Worm (Caenorhabditis elegans) whole organism, midembryonic: ENCODE results near the gene cyp-29A3.

ENCODE experiments used
- T22C8.4 ChIP-seq: fragments of 200-800 bp; sonication (Bioruptor generic); IDR thresholded peaks from 2 replicates; pipeline ENCODE4 v1.3.6; 2022; ENCODE audit warnings: missing genetic modification characterization, missing compliant biosample characterization
- cog-1 ChIP-seq: sonication (generic microtip); optimal IDR thresholded peaks from 2 replicates; lab custom pipeline; 2016; ENCODE audit warnings: missing genetic modification characterization, missing compliant biosample characterization
- flt-1 ChIP-seq: fragments of 200-800 bp; sonication (Bioruptor generic); IDR thresholded peaks from 2 replicates; pipeline ENCODE4 v1.3.6; 2022; ENCODE audit warnings: missing genetic modification characterization, missing compliant biosample characterization
- klf-2 ChIP-seq: fragments of 200-800 bp; sonication (Bioruptor generic); conservative IDR thresholded peaks from 2 replicates; pipeline ENCODE4 v1.3.6; 2022; ENCODE audit warnings: missing genetic modification reagents, missing genetic modification characterization, missing compliant biosample characterization
- med-1 ChIP-seq: sonication (generic microtip); optimal IDR thresholded peaks from 2 replicates; lab custom pipeline; 2017; ENCODE audit warnings: missing genetic modification characterization, mild to moderate bottlenecking, missing compliant biosample characterization, antibody characterized with exemption, missing genetic modification reagents; ENCODE audit not compliant: insufficient read depth
- ref-1 ChIP-seq: fragments of 200-800 bp; sonication (Bioruptor generic); conservative IDR thresholded peaks from 2 replicates; pipeline ENCODE4 v1.3.6; 2022; ENCODE audit warnings: missing genetic modification reagents, missing genetic modification characterization, missing compliant biosample characterization
- tab-1 ChIP-seq: fragments of 200-800 bp; sonication (Bioruptor generic); IDR thresholded peaks from 2 replicates; pipeline ENCODE4 v1.3.6; 2022; ENCODE audit warnings: missing genetic modification characterization, missing compliant biosample characterization
- ztf-23 ChIP-seq: fragments of 200-800 bp; sonication (Bioruptor generic); IDR thresholded peaks from 2 replicates; pipeline ENCODE4 v1.3.6; 2022; ENCODE audit warnings: missing genetic modification reagents, missing genetic modification characterization, missing compliant biosample characterization
- ztf-29 ChIP-seq: fragments of 200-800 bp; sonication (Bioruptor generic); IDR thresholded peaks from 2 replicates; pipeline ENCODE4 v1.3.6; 2022; ENCODE audit warnings: missing genetic modification reagents, missing genetic modification characterization, missing compliant biosample characterization

Gene cyp-29A3

ce11 chrV:68112-68511, 9.1 kb downstream of the cyp-29A3 start:
- TF ChIP-seq cog-1 = no peak
- TF ChIP-seq klf-2 = no peak
- no peak for TF ChIP-seq ztf-29 (GFP tag; lab: Robert Waterston, UW)

ce11 chrV:83732-84131, 24.7 kb downstream of the cyp-29A3 start, which contains the start of gene daam-1:
Gene daam-1 (minus strand): TSS chrV:83832.
- no peak for TF ChIP-seq ztf-23
- no peak for TF ChIP-seq flt-1
- TF ChIP-seq cog-1 = no peak
- no peak for TF ChIP-seq T22C8.4 (GFP tag; lab: Robert Waterston, UW)
- TF ChIP-seq med-1 (GFP tag; lab: Kevin White, UChicago) = no peak
- no peak for TF ChIP-seq tab-1 (GFP tag; lab: Robert Waterston, UW)
- TF ChIP-seq ref-1 (GFP tag; lab: Robert Waterston, UW) = no peak
- no peak for TF ChIP-seq klf-2
- TF ChIP-seq ztf-29 (GFP tag; lab: Robert Waterston, UW) = no peak

ce11 chrV:102165-102564, 43.1 kb downstream of the cyp-29A3 start:
- TF ChIP-seq ztf-23 = no peak
- TF ChIP-seq med-1 (GFP tag; lab: Kevin White, UChicago) = no peak
- TF ChIP-seq ref-1 (GFP tag; lab: Robert Waterston, UW) = no peak
- no peak for TF ChIP-seq klf-2
- no peak for TF ChIP-seq T22C8.4 (GFP tag; lab: Robert Waterston, UW)
- TF ChIP-seq flt-1 = no peak
- no peak for TF ChIP-seq tab-1 (GFP tag; lab: Robert Waterston, UW)
- TF ChIP-seq cog-1 = no peak
- TF ChIP-seq ztf-29 (GFP tag; lab: Robert Waterston, UW) = no peak

ce11 chrV:103043-103702, 44.1 kb downstream of the cyp-29A3 start:
- TF ChIP-seq med-1 (GFP tag; lab: Kevin White, UChicago) (no peak), ref-1 (GFP tag; lab: Robert Waterston, UW) (0 out of 2 replicates have a peak, but pooled peaks have one; percentile 24)

- TF ChIP-seq klf-2 (no peak), ztf-23 (no peak), T22C8.4 (GFP tag; lab: Robert Waterston, UW) (no peak), cog-1 (no peak), ref-1 (GFP tag; lab: Robert Waterston, UW) (no peak), med-1 (GFP tag; lab: Kevin White, UChicago) (no peak), ztf-29 (GFP tag; lab: Robert Waterston, UW) (no peak), flt-1 (no peak), tab-1 (GFP tag; lab: Robert Waterston, UW) (no peak)
Observed at ce11 chrV:103977-104376, 44.9 kb downstream of the cyp-29A3 start, which contains the start of gene rps-27. Gene rps-27 (minus strand): TSS chrV:104077.

- TF ChIP-seq T22C8.4 (GFP tag; lab: Robert Waterston, UW) = no peak
- peak; percentile 22 for TF ChIP-seq cog-1
- TF ChIP-seq flt-1 = 0 out of 2 replicates have a peak, but pooled peaks have one; percentile 26
- no peak for TF ChIP-seq klf-2
Observed at ce11 chrV:104474-104873, 45.4 kb downstream of the cyp-29A3 start, which contains the start of gene picd-1. Gene picd-1 (plus strand): TSS chrV:104825.
